Fruit fly (Drosophila melanogaster) whole organism, adult: ENCODE results near the gene nero.

Source experiments
- CG11617 ChIP-seq: fragments of 200-800 bp; sonication (Bioruptor generic); optimal IDR thresholded peaks from 2 replicates; lab custom pipeline; 2017; ENCODE audit warnings: mild to moderate bottlenecking, missing biosample characterization, missing genetic modification reagents, missing genetic modification characterization
- CG12768 ChIP-seq: fragments of 200-800 bp; sonication (Bioruptor generic); optimal IDR thresholded peaks from 2 replicates; lab custom pipeline; 2017; ENCODE audit warnings: missing biosample characterization, missing genetic modification characterization, mild to moderate bottlenecking, moderate library complexity, missing genetic modification reagents
- CG14711 ChIP-seq: fragments of 200-800 bp; sonication (Bioruptor generic); optimal IDR thresholded peaks from 2 replicates; lab custom pipeline; 2018; ENCODE audit warnings: missing biosample characterization, mild to moderate bottlenecking, missing genetic modification characterization, moderate library complexity
- CG1620 ChIP-seq: fragments of 200-800 bp; sonication (Bioruptor generic); optimal IDR thresholded peaks from 2 replicates; lab custom pipeline; 2016; ENCODE audit warnings: missing biosample characterization, missing genetic modification characterization
- CG33017 ChIP-seq: fragments of 200-800 bp; sonication (Bioruptor generic); optimal IDR thresholded peaks from 2 replicates; lab custom pipeline; 2018; ENCODE audit warnings: missing biosample characterization, mild to moderate bottlenecking, missing genetic modification characterization, moderate library complexity
- CG5204 ChIP-seq: fragments of 200-800 bp; sonication (Bioruptor generic); optimal IDR thresholded peaks from 2 replicates; lab custom pipeline; 2016; ENCODE audit warnings: missing biosample characterization, missing genetic modification characterization
- CG7045 ChIP-seq: fragments of 200-800 bp; sonication (Bioruptor generic); optimal IDR thresholded peaks from 2 replicates; lab custom pipeline; 2017; ENCODE audit warnings: missing biosample characterization, mild to moderate bottlenecking, missing genetic modification characterization
- CG7101 ChIP-seq: fragments of 200-800 bp; sonication (Bioruptor generic); optimal IDR thresholded peaks from 2 replicates; lab custom pipeline; 2018; ENCODE audit warnings: missing biosample characterization, mild to moderate bottlenecking, missing genetic modification characterization, moderate library complexity
- Clk ChIP-seq: fragments of 200-800 bp; sonication (Bioruptor generic); optimal IDR thresholded peaks from 2 replicates; lab custom pipeline; 2017; ENCODE audit warnings: missing biosample characterization, missing genetic modification characterization
- Crg-1 ChIP-seq: fragments of 200-800 bp; sonication (Bioruptor generic); optimal IDR thresholded peaks from 2 replicates; lab custom pipeline; 2016; ENCODE audit warnings: missing biosample characterization, missing genetic modification characterization
- Hr96 ChIP-seq: fragments of 200-800 bp; sonication (Bioruptor generic); optimal IDR thresholded peaks from 2 replicates; lab custom pipeline; 2016; ENCODE audit warnings: missing biosample characterization, missing genetic modification characterization
- Mnt ChIP-seq: fragments of 200-800 bp; sonication (Bioruptor generic); optimal IDR thresholded peaks from 2 replicates; lab custom pipeline; 2016; ENCODE audit warnings: missing biosample characterization, mild to moderate bottlenecking, missing genetic modification characterization
- bab1 ChIP-seq: fragments of 200-800 bp; sonication (Bioruptor generic); optimal IDR thresholded peaks from 3 replicates; lab custom pipeline; 2019; ENCODE audit warnings: missing biosample characterization, mild to moderate bottlenecking, missing genetic modification characterization, moderate library complexity
- cic ChIP-seq: fragments of 200-800 bp; sonication (Bioruptor generic); optimal IDR thresholded peaks from 2 replicates; lab custom pipeline; 2017; ENCODE audit warnings: missing biosample characterization, mild to moderate bottlenecking, missing genetic modification characterization, moderate library complexity
- cnc ChIP-seq, 2 experiments: fragments of >200 bp; optimal IDR thresholded peaks; 2 replicates each; lab custom pipeline; 2017
- kay ChIP-seq: fragments of 200-800 bp; sonication (Bioruptor generic); peaks from one replicate; lab custom pipeline; 2016; ENCODE audit warnings: missing biosample characterization, missing genetic modification characterization, borderline replicate concordance
- ovo ChIP-seq: fragments of 200-800 bp; sonication (Bioruptor generic); optimal IDR thresholded peaks from 2 replicates; lab custom pipeline; 2016; ENCODE audit warnings: missing biosample characterization, missing genetic modification characterization
- pad ChIP-seq: fragments of 200-800 bp; sonication (Bioruptor generic); optimal IDR thresholded peaks from 3 replicates; lab custom pipeline; 2017; ENCODE audit warnings: missing biosample characterization, missing genetic modification characterization, mild to moderate bottlenecking, moderate library complexity, missing genetic modification reagents
- tj ChIP-seq: fragments of 200-800 bp; sonication (Bioruptor generic); optimal IDR thresholded peaks from 3 replicates; lab custom pipeline; 2017; ENCODE audit warnings: missing biosample characterization, mild to moderate bottlenecking, missing genetic modification characterization, moderate library complexity
- toe ChIP-seq: fragments of 200-800 bp; sonication (Bioruptor generic); optimal IDR thresholded peaks from 2 replicates; lab custom pipeline; 2016; ENCODE audit warnings: missing biosample characterization, missing genetic modification characterization

nero gene

dm6 chr3R:31716265-31716664 is 31.1 kb downstream of the nero start:
- TF ChIP-seq CG5204 (no peak), tj (GFP tag; lab: Kevin White, UChicago) (peak; percentile 95)

- peak; percentile 3 for TF ChIP-seq CG11617
- TF ChIP-seq kay: peak; percentile 72
- no peak for TF ChIP-seq CG33017 (tag; lab: Kevin White, UChicago)
These were observed 31.7 kb downstream of the nero start for dm6 chr3R:31715713-31716024.

- peak; percentile 71 for TF ChIP-seq ovo
- peak; percentile 63 for TF ChIP-seq CG14711 (tag; lab: Kevin White, UChicago)
- TF ChIP-seq CG11617: no peak
- TF ChIP-seq kay: peak; percentile 94
- TF ChIP-seq pad: peak; percentile 86
- TF ChIP-seq cnc (optimal IDR thresholded peaks at IDR 0.05; lab: Kevin White, UChicago): no peak
- TF ChIP-seq CG12768 (GFP tag; lab: Kevin White, UChicago): no peak
- no peak for TF ChIP-seq Mnt
- TF ChIP-seq CG5204: no peak
- TF ChIP-seq CG7101 (tag; lab: Kevin White, UChicago): no peak
- no peak for TF ChIP-seq tj (GFP tag; lab: Kevin White, UChicago)
- TF ChIP-seq Clk: no peak
- TF ChIP-seq cic (GFP tag; lab: Kevin White, UChicago): peak; percentile 8
- no peak for TF ChIP-seq Crg-1 (GFP tag; lab: Kevin White, UChicago)
These were observed 32.3 kb downstream of the nero start for dm6 chr3R:31714876-31715712.

- peak; percentile 8 for TF ChIP-seq bab1 (GFP tag; lab: Kevin White, UChicago)
- no peak for TF ChIP-seq cic (GFP tag; lab: Kevin White, UChicago)
- no peak for TF ChIP-seq CG14711 (tag; lab: Kevin White, UChicago)
- peak; percentile 46 for TF ChIP-seq CG11617
- peak; percentile 46 for TF ChIP-seq pad
- TF ChIP-seq toe (GFP tag; lab: Kevin White, UChicago): no peak
- TF ChIP-seq Mnt: no peak
- TF ChIP-seq tj (GFP tag; lab: Kevin White, UChicago): peak; percentile 100
- peak; percentile 22 for TF ChIP-seq Hr96 (GFP tag; lab: Kevin White, UChicago)
- TF ChIP-seq CG12768 (GFP tag; lab: Kevin White, UChicago): peak; percentile 53
These were observed 33.8 kb downstream of the nero start, which contains the start of gene ttk for dm6 chr3R:31713306-31714123. TSS of gene ttk (plus strand) at chr3R:31713867.

- TF ChIP-seq CG7045 (GFP tag; lab: Kevin White, UChicago) (no peak), CG5204 (peak; percentile 41), CG12768 (GFP tag; lab: Kevin White, UChicago) (peak; percentile 2)
These were observed 34.8 kb downstream of the nero start for dm6 chr3R:31712585-31712984.

- TF ChIP-seq ovo (peak; percentile 60), bab1 (GFP tag; lab: Kevin White, UChicago) (no peak), pad (peak; percentile 23), kay (peak; percentile 80), tj (GFP tag; lab: Kevin White, UChicago) (peak; percentile 42), CG1620 (GFP tag; lab: Kevin White, UChicago) (no peak)
These were observed 35.9 kb downstream of the nero start for dm6 chr3R:31711270-31712029.

dm6 chr3R:31709769-31710168 is 37.6 kb downstream of the nero start:
- TF ChIP-seq tj (GFP tag; lab: Kevin White, UChicago) (no peak), CG7101 (tag; lab: Kevin White, UChicago) (no peak), Mnt (no peak), bab1 (GFP tag; lab: Kevin White, UChicago) (no peak)
